Fruit fly (Drosophila melanogaster): ENCODE results near the gene Elys.

Elys gene

DNA sequence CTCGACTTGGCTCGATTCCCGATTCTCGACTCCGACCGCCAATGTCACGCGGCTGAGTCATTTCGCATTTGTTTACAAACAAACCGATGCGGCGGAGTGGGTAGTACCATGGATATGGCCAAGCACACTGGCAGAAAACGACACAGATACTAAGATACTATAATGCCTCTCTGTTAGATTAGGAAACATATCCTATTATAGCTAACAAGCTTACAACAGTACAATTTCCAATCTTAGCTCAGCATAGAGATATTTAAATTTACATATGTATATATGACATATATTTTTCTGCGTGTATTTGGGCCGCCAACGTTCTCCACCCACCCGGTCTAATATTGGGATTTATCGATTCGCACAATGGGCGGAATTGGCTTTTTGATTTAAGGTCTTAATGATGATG, 48.2 kb upstream of the Elys start (continued):
- peak; percentile 53 for TF ChIP-seq Sox100B (GFP tag; optimal IDR thresholded peaks at IDR 0.05)
- TF ChIP-seq NfI (GFP tag; optimal IDR thresholded peaks at IDR 0.05), result peak; percentile 80
- TF ChIP-seq ftz-f1 (GFP tag; optimal IDR thresholded peaks at IDR 0.05), result no peak
- TF ChIP-seq Poxn (GFP tag; IDR thresholded peaks at IDR 0.05), result peak; percentile 68; the same call in 1 of the 2 replicates
- peak; percentile 83 for TF ChIP-seq so (GFP tag; IDR thresholded peaks at IDR 0.05)
- peak; percentile 70 for TF ChIP-seq CG2712 (tag; optimal IDR thresholded peaks at IDR 0.05)
- TF ChIP-seq MESR4 (GFP tag; optimal IDR thresholded peaks at IDR 0.05), result no peak
- peak; percentile 29 for TF ChIP-seq Spps (tag; optimal IDR thresholded peaks at IDR 0.05)
- TF ChIP-seq dmrt99B (tag; optimal IDR thresholded peaks at IDR 0.05), result peak; percentile 85
- TF ChIP-seq grau (tag; optimal IDR thresholded peaks at IDR 0.05), result peak; percentile 78
- 0 out of 3 replicates have a peak, but pooled peaks have one; percentile 27 for TF ChIP-seq Optix (GFP tag; IDR thresholded peaks at IDR 0.05)
- TF ChIP-seq CG12104 (GFP tag; optimal IDR thresholded peaks at IDR 0.05), result peak; percentile 30
- peak; percentile 74 for TF ChIP-seq Xbp1 (GFP tag; optimal IDR thresholded peaks at IDR 0.05)
- TF ChIP-seq CG1602 (GFP tag; optimal IDR thresholded peaks at IDR 0.05), result peak; percentile 39
- peak; percentile 70 for TF ChIP-seq CoRest (tag; optimal IDR thresholded peaks at IDR 0.05)
- TF ChIP-seq stc (GFP tag; IDR thresholded peaks at IDR 0.05), result peak; percentile 44; the same call in 1 of the 2 replicates
- TF ChIP-seq CG14014 (GFP tag; IDR thresholded peaks at IDR 0.05), result peak; percentile 88
- TF ChIP-seq Ets65A (GFP tag), result peak; percentile 94
- TF ChIP-seq BtbVII (GFP tag; optimal IDR thresholded peaks at IDR 0.05), result peak; percentile 61
- peak in 1 of 3 experiments; percentile 20 for TF ChIP-seq lola (GFP tag; optimal IDR thresholded peaks at IDR 0.05)
- TF ChIP-seq fd102C (GFP tag; optimal IDR thresholded peaks at IDR 0.05), result no peak
- no peak for TF ChIP-seq ash1 (GFP tag; optimal IDR thresholded peaks at IDR 0.05)
- peak; percentile 58 for TF ChIP-seq CG15514 (GFP tag; optimal IDR thresholded peaks at IDR 0.05)
- TF ChIP-seq zf30C (GFP tag; optimal IDR thresholded peaks at IDR 0.05), result peak; percentile 27
- no peak for TF ChIP-seq emc (GFP tag; optimal IDR thresholded peaks at IDR 0.05)
- peak; percentile 91 for TF ChIP-seq Ada2b (GFP tag; IDR thresholded peaks at IDR 0.05)
- peak; percentile 77 for TF ChIP-seq schlank (tag; optimal IDR thresholded peaks at IDR 0.05)
- TF ChIP-seq zfh2 (GFP tag; optimal IDR thresholded peaks at IDR 0.05), result peak; percentile 44
- TF ChIP-seq CTCF (GFP tag; optimal IDR thresholded peaks at IDR 0.05), result peak; percentile 1
- 0 out of 2 replicates have a peak, but pooled peaks have one; percentile 24 for TF ChIP-seq bowl (GFP tag; IDR thresholded peaks at IDR 0.05)
- TF ChIP-seq ara (GFP tag; IDR thresholded peaks at IDR 0.05), result peak; percentile 20; the same call in 1 of the 2 replicates
- TF ChIP-seq CG15011 (GFP tag; optimal IDR thresholded peaks at IDR 0.05), result peak; percentile 55
- peak; percentile 74 for TF ChIP-seq CG17328 (GFP tag; IDR thresholded peaks at IDR 0.05)
- no peak for TF ChIP-seq dm (GFP tag; optimal IDR thresholded peaks at IDR 0.05)
- peak; percentile 88 for TF ChIP-seq CG10366 (GFP tag; IDR thresholded peaks at IDR 0.05)
- peak; percentile 65 for TF ChIP-seq CG13775 (GFP tag; optimal IDR thresholded peaks at IDR 0.05)
- peak; percentile 72 for TF ChIP-seq tap (tag; optimal IDR thresholded peaks at IDR 0.05)
- peak; percentile 74 for TF ChIP-seq CG6813 (GFP tag; optimal IDR thresholded peaks at IDR 0.05)
- no peak for TF ChIP-seq eve (GFP tag; optimal IDR thresholded peaks at IDR 0.05)
- TF ChIP-seq CG1233 (GFP tag; optimal IDR thresholded peaks at IDR 0.05), result peak; percentile 52
- peak; percentile 66; the same call in 1 of the 2 replicates for TF ChIP-seq CG32772 (GFP tag; IDR thresholded peaks at IDR 0.05)
- TF ChIP-seq p53 (GFP tag; optimal IDR thresholded peaks at IDR 0.05), result no peak
- TF ChIP-seq Jarid2 (GFP tag; optimal IDR thresholded peaks at IDR 0.05), result peak; percentile 41
- peak; percentile 49 for TF ChIP-seq pum (GFP tag; optimal IDR thresholded peaks at IDR 0.05)
- TF ChIP-seq CG12299 (tag; optimal IDR thresholded peaks at IDR 0.05), result no peak
- TF ChIP-seq cas (GFP tag; IDR thresholded peaks at IDR 0.05), result 0 out of 2 replicates have a peak, but pooled peaks have one; percentile 38
- TF ChIP-seq pita (GFP tag; optimal IDR thresholded peaks at IDR 0.05), result no peak
- TF ChIP-seq CG6765 (GFP tag; optimal IDR thresholded peaks at IDR 0.05), result peak; percentile 72
- TF ChIP-seq CG30431 (GFP tag; optimal IDR thresholded peaks at IDR 0.05), result peak; percentile 43
- peak; percentile 60 for TF ChIP-seq fd96Cb (tag; optimal IDR thresholded peaks at IDR 0.05)
- peak; percentile 60 for TF ChIP-seq CG10654 (GFP tag; optimal IDR thresholded peaks at IDR 0.05)

All from whole organism, embryonic.